Worm (Caenorhabditis elegans) whole organism, young adult: ENCODE data around the gene rpia-1.

Experiments used
- D2030.7 ChIP-seq: fragments of 200-800 bp; sonication (Bioruptor generic); IDR thresholded peaks from 2 replicates; pipeline ENCODE4 v1.3.6; 2022; ENCODE audit warnings: missing genetic modification reagents, missing genetic modification characterization, missing compliant biosample characterization
- F23B12.7 ChIP-seq: sonication (generic microtip); optimal IDR thresholded peaks from 2 replicates; lab custom pipeline; 2017; ENCODE audit warnings: missing genetic modification characterization, mild to moderate bottlenecking, missing compliant biosample characterization, antibody characterized with exemption, moderate library complexity; ENCODE audit not compliant: insufficient read depth
- F33H1.4 ChIP-seq: fragments of 200-800 bp; sonication (Bioruptor generic); IDR thresholded peaks from 2 replicates; pipeline ENCODE4 v1.3.6; 2022; ENCODE audit warnings: missing genetic modification reagents, missing genetic modification characterization, missing compliant biosample characterization
- F49E8.2 ChIP-seq: sonication (generic microtip); optimal IDR thresholded peaks from 3 replicates; lab custom pipeline; 2017; ENCODE audit warnings: missing genetic modification characterization, mild to moderate bottlenecking, missing compliant biosample characterization, antibody characterized with exemption, moderate library complexity; ENCODE audit not compliant: insufficient read depth
- F57A8.1 ChIP-seq: fragments of 200-800 bp; sonication (Bioruptor generic); optimal IDR thresholded peaks from 2 replicates; lab custom pipeline; 2018; ENCODE audit warnings: mild to moderate bottlenecking, missing genetic modification characterization, moderate library complexity, missing compliant biosample characterization
- T07F8.4 ChIP-seq: sonication (generic microtip); optimal IDR thresholded peaks from 2 replicates; lab custom pipeline; 2016; ENCODE audit warnings: mild to moderate bottlenecking, missing genetic modification characterization, moderate library complexity, missing compliant biosample characterization
- aptf-2 ChIP-seq: fragments of 200-800 bp; sonication (Bioruptor generic); conservative IDR thresholded peaks from 2 replicates; pipeline ENCODE4 v1.3.6; 2022; ENCODE audit warnings: missing genetic modification reagents, missing genetic modification characterization, missing compliant biosample characterization
- attf-3 ChIP-seq: fragments of 200-800 bp; sonication (Bioruptor generic); conservative IDR thresholded peaks from 2 replicates; pipeline ENCODE4 v1.3.6; 2022; ENCODE audit warnings: missing genetic modification reagents, missing genetic modification characterization, missing compliant biosample characterization
- attf-6 ChIP-seq: fragments of 200-800 bp; sonication (Bioruptor generic); IDR thresholded peaks from 2 replicates; pipeline ENCODE4 v1.3.6; 2022; ENCODE audit warnings: missing genetic modification reagents, missing genetic modification characterization, missing compliant biosample characterization
- ccch-3 ChIP-seq: fragments of 200-800 bp; sonication (Bioruptor generic); optimal IDR thresholded peaks from 2 replicates; lab custom pipeline; 2018; ENCODE audit warnings: mild to moderate bottlenecking, missing genetic modification characterization, missing compliant biosample characterization
- cebp-1 ChIP-seq, 2 experiments: fragments of 200-800 bp in 1 of 2; sonication (Bioruptor generic) in 1 of 2; sonication (generic microtip) in 1 of 2; IDR thresholded peaks in 1 of 2; optimal IDR thresholded peaks in 1 of 2; 2 replicates each; pipeline versions ENCODE4 v1.3.6 to Lab custom; 2017 to 2022; ENCODE audit warnings: missing compliant biosample characterization in 2 of 2, missing genetic modification characterization in 2 of 2, mild to moderate bottlenecking in 1 of 2, missing genetic modification reagents in 1 of 2, moderate library complexity in 1 of 2
- ceh-40 ChIP-seq: fragments of 200-800 bp; sonication (Bioruptor generic); IDR thresholded peaks from 2 replicates; pipeline ENCODE4 v1.3.6; 2022; ENCODE audit warnings: missing genetic modification characterization, missing compliant biosample characterization
- ceh-91 ChIP-seq: fragments of 200-800 bp; sonication (Bioruptor generic); IDR thresholded peaks from 2 replicates; pipeline ENCODE4 v1.3.6; 2022; ENCODE audit warnings: missing genetic modification reagents, missing genetic modification characterization, missing compliant biosample characterization
- chd-7 ChIP-seq: sonication (generic microtip); optimal IDR thresholded peaks from 2 replicates; lab custom pipeline; 2016; ENCODE audit warnings: mild to moderate bottlenecking, missing genetic modification characterization, moderate library complexity, missing compliant biosample characterization
- dox-1 ChIP-seq: fragments of 200-800 bp; sonication (Bioruptor generic); IDR thresholded peaks from 2 replicates; pipeline ENCODE4 v1.3.6; 2022; ENCODE audit warnings: missing genetic modification reagents, missing genetic modification characterization, missing compliant biosample characterization
- dpl-1 ChIP-seq: fragments of 150-350 bp; optimal IDR thresholded peaks from 2 replicates; lab custom pipeline; 2014; ENCODE audit warnings: missing biosample characterization, missing genetic modification reagents, missing genetic modification characterization
- efl-1 ChIP-seq: fragments of 150-350 bp; optimal IDR thresholded peaks from 2 replicates; lab custom pipeline; 2014; ENCODE audit warnings: missing biosample characterization, missing genetic modification reagents, missing genetic modification characterization
- fkh-3 ChIP-seq: sonication (generic microtip); optimal IDR thresholded peaks from 2 replicates; lab custom pipeline; 2016; ENCODE audit warnings: mild to moderate bottlenecking, missing genetic modification characterization, missing compliant biosample characterization
- him-1 ChIP-seq: sonication (generic microtip); optimal IDR thresholded peaks from 2 replicates; lab custom pipeline; 2016; ENCODE audit warnings: missing genotype, missing genetic modification reagents, missing genetic modification characterization, missing compliant biosample characterization
- hrde-1 ChIP-seq: sonication (generic microtip); optimal IDR thresholded peaks from 2 replicates; lab custom pipeline; 2016; ENCODE audit warnings: missing genetic modification characterization, mild to moderate bottlenecking, missing compliant biosample characterization, moderate library complexity, missing genotype, missing genetic modification reagents, borderline replicate concordance
- hsf-1 ChIP-seq: fragments of 200-800 bp; sonication (Bioruptor generic); IDR thresholded peaks from 2 replicates; pipeline ENCODE4 v1.3.6; 2022; ENCODE audit warnings: missing genetic modification reagents, missing genetic modification characterization, missing compliant biosample characterization
- lin-40 ChIP-seq: sonication (generic microtip); optimal IDR thresholded peaks from 2 replicates; lab custom pipeline; 2016; ENCODE audit warnings: missing genetic modification characterization, mild to moderate bottlenecking, missing compliant biosample characterization, missing genotype, missing genetic modification reagents
- lin-54 ChIP-seq: fragments of 200-800 bp; sonication (Bioruptor generic); optimal IDR thresholded peaks from 2 replicates; lab custom pipeline; 2018; ENCODE audit warnings: mild to moderate bottlenecking, missing genetic modification characterization, missing compliant biosample characterization
- lir-1 ChIP-seq: fragments of 200-800 bp; sonication (Bioruptor generic); conservative IDR thresholded peaks from 2 replicates; pipeline ENCODE4 v1.3.6; 2022; ENCODE audit warnings: missing genetic modification reagents, missing genetic modification characterization, missing compliant biosample characterization
- lsl-1 ChIP-seq: fragments of 200-800 bp; sonication (Bioruptor generic); optimal IDR thresholded peaks from 2 replicates; lab custom pipeline; 2018; ENCODE audit warnings: mild to moderate bottlenecking, missing genetic modification characterization, moderate library complexity, missing compliant biosample characterization
- madf-6 ChIP-seq: fragments of 200-800 bp; sonication (Bioruptor generic); IDR thresholded peaks from 2 replicates; pipeline ENCODE4 v1.3.6; 2022; ENCODE audit warnings: missing genetic modification reagents, missing genetic modification characterization, missing compliant biosample characterization
- mxl-1 ChIP-seq: sonication (generic microtip); optimal IDR thresholded peaks from 2 replicates; lab custom pipeline; 2016; ENCODE audit warnings: missing genetic modification characterization, missing compliant biosample characterization
- nfya-1 ChIP-seq: sonication (generic microtip); optimal IDR thresholded peaks from 2 replicates; lab custom pipeline; 2017; ENCODE audit warnings: antibody characterized with exemption, missing compliant biosample characterization, missing genetic modification characterization, borderline replicate concordance; ENCODE audit not compliant: insufficient read depth
- nhr-80 ChIP-seq: sonication (generic microtip); optimal IDR thresholded peaks from 2 replicates; lab custom pipeline; 2016; ENCODE audit warnings: missing genetic modification characterization, missing compliant biosample characterization
- nhr-90 ChIP-seq: sonication (generic microtip); optimal IDR thresholded peaks from 2 replicates; lab custom pipeline; 2016; ENCODE audit warnings: missing genotype, mild to moderate bottlenecking, missing genetic modification characterization, missing compliant biosample characterization
- snpc-3.4 ChIP-seq: sonication (generic microtip); optimal IDR thresholded peaks from 2 replicates; lab custom pipeline; 2017; ENCODE audit warnings: missing genetic modification characterization, mild to moderate bottlenecking, missing compliant biosample characterization, antibody characterized with exemption, moderate library complexity, missing genotype, missing genetic modification reagents
- tbp1 ChIP-seq: fragments of 200-800 bp; sonication (Bioruptor generic); optimal IDR thresholded peaks from 2 replicates; lab custom pipeline; 2018; ENCODE audit warnings: mild to moderate bottlenecking, missing genetic modification characterization, missing compliant biosample characterization
- unc-62 ChIP-seq: fragments of 150-350 bp; optimal IDR thresholded peaks from 2 replicates; lab custom pipeline; 2014; ENCODE audit warnings: missing biosample characterization, missing genetic modification reagents, missing genetic modification characterization
- xnd-1 ChIP-seq: sonication (generic microtip); optimal IDR thresholded peaks from 2 replicates; lab custom pipeline; 2016; ENCODE audit warnings: missing genotype, missing genetic modification reagents, missing genetic modification characterization, missing compliant biosample characterization
- zfh-2 ChIP-seq: fragments of 200-800 bp; sonication (Bioruptor generic); conservative IDR thresholded peaks from 2 replicates; pipeline ENCODE4 v1.3.6; 2022; ENCODE audit warnings: missing genetic modification reagents, missing genetic modification characterization, missing compliant biosample characterization
- ztf-18 ChIP-seq: sonication (generic microtip); optimal IDR thresholded peaks from 2 replicates; lab custom pipeline; 2016; ENCODE audit warnings: missing genotype, mild to moderate bottlenecking, missing genetic modification characterization, missing compliant biosample characterization
- ztf-26 ChIP-seq: sonication (generic microtip); optimal IDR thresholded peaks from 2 replicates; lab custom pipeline; 2017; ENCODE audit warnings: missing genetic modification characterization, missing compliant biosample characterization
- ztf-3 ChIP-seq: fragments of 200-800 bp; sonication (Bioruptor generic); optimal IDR thresholded peaks from 2 replicates; lab custom pipeline; 2018; ENCODE audit warnings: mild to moderate bottlenecking, missing genetic modification characterization, missing compliant biosample characterization

Gene rpia-1

ce11 chrIII:7076386-7076785, 46.5 kb upstream of the rpia-1 start, which contains the start of gene ZK418.13 (continued):
- TF ChIP-seq attf-3 (GFP tag; lab: Robert Waterston, UW) (no peak), cebp-1 (GFP tag; IDR thresholded peaks at IDR 0.05; lab: Robert Waterston, UW) (no peak), cebp-1 (tag; optimal IDR thresholded peaks at IDR 0.05; lab: Kevin White, UChicago) (no peak), ztf-3 (no peak)

DNA sequence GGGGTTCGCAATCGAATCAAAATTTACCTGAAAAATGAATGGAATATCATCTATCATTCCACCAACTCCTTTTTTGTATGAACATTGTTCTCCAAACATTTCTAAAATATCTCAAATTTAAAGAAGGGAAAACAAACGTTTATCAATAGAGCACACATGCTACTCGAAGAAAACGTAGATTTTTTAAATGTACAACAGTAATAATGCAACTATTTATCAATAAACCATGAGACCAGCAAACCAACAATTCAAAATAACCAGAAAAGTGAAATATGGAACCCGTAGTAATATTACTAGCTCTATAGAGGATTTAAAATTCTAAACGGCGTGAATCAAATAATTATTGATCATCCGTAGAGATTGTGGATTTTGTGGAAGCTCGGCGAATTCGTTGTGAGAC, 44.2 kb upstream of the rpia-1 start, which contains the start of gene ZK418.6:
Gene ZK418.6, minus strand, starts transcription at position 101 of the 400 bp plus-strand sequence.
- no peak for TF ChIP-seq zfh-2 (GFP tag; lab: Robert Waterston, UW)
- no peak for TF ChIP-seq attf-6
- TF ChIP-seq lin-40 (tag; lab: Kevin White, UChicago): no peak

DNA sequence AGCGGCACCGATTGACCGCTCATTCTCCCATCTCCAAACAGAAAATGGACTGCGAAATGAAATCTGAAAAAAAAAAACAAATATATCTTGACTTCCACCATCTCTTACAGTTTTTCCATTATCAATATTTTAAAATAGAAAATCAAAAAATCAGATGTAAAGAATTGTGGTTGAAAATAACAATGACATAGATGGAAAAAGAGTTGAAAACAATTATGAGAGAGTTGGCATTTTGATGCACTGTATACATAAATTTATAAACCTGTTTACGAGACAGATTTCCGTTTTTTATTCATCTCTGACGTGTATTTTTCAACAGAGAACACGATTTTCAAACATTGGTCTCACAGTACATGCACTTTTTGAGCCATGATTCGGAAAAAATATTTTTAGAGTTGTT, 42.2 kb upstream of the rpia-1 start, which contains the start of gene ZK418.7:
Gene ZK418.7, minus strand, starts transcription at position 101 of the 400 bp plus-strand sequence.
- no peak for TF ChIP-seq lir-1 (GFP tag; lab: Robert Waterston, UW)
- TF ChIP-seq ccch-3 (GFP tag; lab: Kevin White, UChicago): no peak
- no peak for TF ChIP-seq xnd-1 (tag; lab: Kevin White, UChicago)
- no peak for TF ChIP-seq unc-62
- TF ChIP-seq nhr-90: no peak

DNA sequence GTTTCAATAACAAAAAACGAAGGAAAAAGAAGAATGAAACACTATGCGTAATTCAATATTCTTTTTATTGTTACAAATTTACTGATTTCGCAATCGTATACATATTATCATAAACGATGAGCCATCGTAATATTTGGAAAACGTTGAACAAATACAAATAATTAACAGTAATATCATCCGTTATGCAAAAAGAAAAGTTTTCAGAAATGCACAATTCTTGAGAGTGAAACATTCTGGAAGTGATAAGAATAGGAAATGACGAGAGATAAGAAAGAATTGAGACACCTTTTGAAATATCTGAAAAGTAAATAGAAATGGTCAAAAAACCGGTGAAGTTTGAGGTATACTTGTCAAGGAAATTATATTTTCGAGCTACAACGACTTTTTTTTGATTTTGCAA, 41.4 kb upstream of the rpia-1 start:
- no peak for TF ChIP-seq F57A8.1 (GFP tag; lab: Kevin White, UChicago)
- TF ChIP-seq nhr-80 (tag; lab: Kevin White, UChicago): peak; percentile 41
- no peak for TF ChIP-seq fkh-3 (tag; lab: Kevin White, UChicago)
- TF ChIP-seq mxl-1 (tag; lab: Kevin White, UChicago): no peak
- TF ChIP-seq unc-62: peak; percentile 1

DNA sequence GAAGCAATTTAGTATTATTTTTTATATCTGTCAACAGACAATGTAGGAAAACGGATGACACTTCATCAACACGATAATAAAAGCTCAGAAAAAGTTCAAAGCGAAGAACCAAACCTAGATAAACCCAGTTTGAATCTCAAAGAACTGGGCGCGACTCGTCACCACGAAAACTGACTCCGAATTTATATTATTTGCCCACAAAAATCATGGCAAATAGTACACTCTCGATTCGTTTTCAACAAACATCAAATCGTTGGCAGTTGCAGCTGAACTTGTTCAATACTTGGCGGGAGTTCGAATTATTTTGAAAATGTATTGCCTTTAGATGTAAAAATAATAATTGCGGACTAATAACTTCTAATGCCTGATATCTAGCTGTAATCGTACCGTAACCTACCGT, 39.8 kb upstream of the rpia-1 start:
- TF ChIP-seq madf-6 (no peak), ceh-40 (GFP tag; lab: Robert Waterston, UW) (no peak), ztf-26 (no peak), snpc-3.4 (tag; lab: Kevin White, UChicago) (no peak), T07F8.4 (tag; lab: Kevin White, UChicago) (no peak), efl-1 (GFP tag; lab: Kevin White, UChicago) (no peak), tbp1 (GFP tag; lab: Kevin White, UChicago) (no peak)

DNA sequence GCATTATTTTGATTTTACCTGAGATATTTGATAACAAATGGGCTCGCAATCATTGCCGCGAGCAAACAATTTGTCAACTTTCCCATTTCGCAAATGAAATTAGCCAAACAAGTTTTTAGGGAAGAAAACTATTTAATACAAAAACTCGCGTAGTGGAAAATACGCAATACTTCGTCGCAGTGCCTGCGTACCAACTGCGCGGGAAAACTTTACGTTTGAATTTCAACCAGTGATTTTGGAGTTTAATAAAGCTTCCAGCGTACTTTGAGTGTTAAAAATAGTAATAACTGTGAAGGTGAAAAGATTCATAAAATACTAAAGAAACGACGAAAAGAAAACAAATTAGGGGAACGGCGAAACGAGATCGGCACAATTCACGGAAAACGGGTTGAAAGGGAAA, 38.0 kb upstream of the rpia-1 start, which contains the start of gene tofu-7:
Gene tofu-7, minus strand, starts transcription at position 111 of the 400 bp plus-strand sequence.
- TF ChIP-seq nfya-1 (no peak), dox-1 (GFP tag; lab: Robert Waterston, UW) (peak; percentile 37; the same call in 1 of the 2 replicates), cebp-1 (GFP tag; IDR thresholded peaks at IDR 0.05; lab: Robert Waterston, UW) (no peak), cebp-1 (tag; optimal IDR thresholded peaks at IDR 0.05; lab: Kevin White, UChicago) (no peak), hrde-1 (tag; lab: Kevin White, UChicago) (peak; percentile 11), efl-1 (GFP tag; lab: Kevin White, UChicago) (peak; percentile 80), nhr-90 (no peak), aptf-2 (GFP tag; lab: Robert Waterston, UW) (no peak), dpl-1 (GFP tag; lab: Kevin White, UChicago) (peak; percentile 27), madf-6 (0 out of 2 replicates have a peak, but pooled peaks have one; percentile 34), ztf-18 (tag; lab: Kevin White, UChicago) (no peak), lsl-1 (GFP tag; lab: Kevin White, UChicago) (peak; percentile 34), D2030.7 (GFP tag; lab: Robert Waterston, UW) (peak; percentile 28; the same call in 1 of the 2 replicates), F49E8.2 (tag; lab: Kevin White, UChicago) (peak; percentile 11), chd-7 (no peak), nhr-80 (tag; lab: Kevin White, UChicago) (no peak), F23B12.7 (tag; lab: Kevin White, UChicago) (peak; percentile 2), F33H1.4 (GFP tag; lab: Robert Waterston, UW) (peak; percentile 51), ceh-91 (GFP tag; lab: Robert Waterston, UW) (no peak), him-1 (tag; lab: Kevin White, UChicago) (peak; percentile 30), hsf-1 (GFP tag; lab: Robert Waterston, UW) (peak; percentile 6; the same call in 1 of the 2 replicates), lin-54 (GFP tag; lab: Kevin White, UChicago) (peak; percentile 72)
